Worm (Caenorhabditis elegans): ENCODE measurements around the gene C29F3.3.

C29F3.3 gene

DNA sequence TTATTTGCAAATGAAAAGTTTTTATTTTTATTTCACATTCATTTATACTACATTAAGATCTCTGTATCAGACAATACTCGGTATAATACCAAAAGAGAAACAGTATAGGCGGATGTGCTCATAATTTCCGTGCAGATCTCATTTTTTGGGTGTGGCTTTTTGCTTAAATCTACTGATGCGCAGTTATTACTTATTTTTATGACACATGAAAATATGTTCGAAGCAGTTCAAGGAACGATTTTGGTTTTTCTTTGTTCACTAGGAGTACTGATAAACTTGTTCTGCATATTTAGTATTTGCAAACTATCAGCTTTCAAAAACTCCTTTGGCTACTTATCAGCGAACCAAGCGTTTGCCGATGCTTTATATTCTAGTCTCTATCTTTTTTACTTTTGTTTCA lies 5.2 kb upstream of the C29F3.3 start, which contains the start of gene srx-58:
srx-58 (plus strand) TSS at position 301 of the 400 bp plus-strand sequence.
- TF ChIP-seq mdl-1 (tag; optimal IDR thresholded peaks at IDR 0.05) (no peak), ceh-16 (tag; optimal IDR thresholded peaks at IDR 0.05) (no peak), zag-1 (tag; optimal IDR thresholded peaks at IDR 0.05) (no peak), gmeb-1 (tag; optimal IDR thresholded peaks at IDR 0.05) (no peak), nhr-77 (tag; optimal IDR thresholded peaks at IDR 0.05) (no peak), F13H6.1 (tag; optimal IDR thresholded peaks at IDR 0.05) (no peak), nhr-10 (tag; optimal IDR thresholded peaks at IDR 0.05) (no peak), sem-4 (tag; optimal IDR thresholded peaks at IDR 0.05) (no peak), elt-1 (tag; optimal IDR thresholded peaks at IDR 0.05) (no peak), peb-1 (tag; optimal IDR thresholded peaks at IDR 0.05) (no peak), unc-55 (GFP tag; optimal IDR thresholded peaks at IDR 0.05) (no peak), unc-62 (GFP tag; optimal IDR thresholded peaks at IDR 0.05) (no peak), ZK546.5 (tag; optimal IDR thresholded peaks at IDR 0.05) (no peak), sma-9 (GFP tag; optimal IDR thresholded peaks at IDR 0.05) (no peak), sma-9 (tag; optimal IDR thresholded peaks at IDR 0.05) (no peak), aly-2 (tag; optimal IDR thresholded peaks at IDR 0.05) (no peak), nhr-11 (tag; optimal IDR thresholded peaks at IDR 0.05) (no peak), ama-1 (optimal IDR thresholded peaks at IDR 0.05) (no peak), ceh-82 (tag; optimal IDR thresholded peaks at IDR 0.05) (no peak), nhr-237 (tag; optimal IDR thresholded peaks at IDR 0.05) (no peak)

DNA sequence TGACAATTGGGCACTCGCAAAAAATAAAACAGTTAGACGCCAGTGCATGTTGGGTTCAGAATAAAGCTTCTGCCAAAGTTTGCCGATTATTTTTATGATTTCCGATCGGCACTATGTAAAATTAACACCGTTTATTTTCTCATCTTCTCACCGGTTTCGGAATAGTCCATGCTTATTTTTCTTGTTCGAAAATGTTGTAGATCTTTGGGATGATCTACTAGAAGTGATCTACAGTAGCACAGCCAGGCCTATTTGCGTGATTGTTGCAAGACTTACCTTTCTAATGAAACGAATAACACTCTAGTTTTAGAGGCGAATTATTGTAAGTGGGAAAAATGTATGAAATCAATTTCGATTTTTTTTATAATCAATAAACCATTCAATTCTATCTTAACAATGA lies 3.4 kb upstream of the C29F3.3 start, which contains the start of gene clec-231:
clec-231 (minus strand) TSS at position 101 of the 400 bp plus-strand sequence.
- TF ChIP-seq ZK546.5 (tag; optimal IDR thresholded peaks at IDR 0.05) (no peak), unc-39 (tag; optimal IDR thresholded peaks at IDR 0.05) (no peak), ama-1 (optimal IDR thresholded peaks at IDR 0.05) (no peak), crh-2 (tag; optimal IDR thresholded peaks at IDR 0.05) (no peak), F13H6.1 (tag; optimal IDR thresholded peaks at IDR 0.05) (no peak), elt-1 (tag; optimal IDR thresholded peaks at IDR 0.05) (no peak), lin-13 (GFP tag; optimal IDR thresholded peaks at IDR 0.05) (no peak), gmeb-1 (tag; optimal IDR thresholded peaks at IDR 0.05) (no peak), nhr-12 (tag; optimal IDR thresholded peaks at IDR 0.05) (no peak), Y55F3AM.14 (GFP tag; optimal IDR thresholded peaks at IDR 0.05) (no peak), ztf-4 (tag; optimal IDR thresholded peaks at IDR 0.05) (no peak), nhr-21 (tag; optimal IDR thresholded peaks at IDR 0.05) (no peak)

DNA sequence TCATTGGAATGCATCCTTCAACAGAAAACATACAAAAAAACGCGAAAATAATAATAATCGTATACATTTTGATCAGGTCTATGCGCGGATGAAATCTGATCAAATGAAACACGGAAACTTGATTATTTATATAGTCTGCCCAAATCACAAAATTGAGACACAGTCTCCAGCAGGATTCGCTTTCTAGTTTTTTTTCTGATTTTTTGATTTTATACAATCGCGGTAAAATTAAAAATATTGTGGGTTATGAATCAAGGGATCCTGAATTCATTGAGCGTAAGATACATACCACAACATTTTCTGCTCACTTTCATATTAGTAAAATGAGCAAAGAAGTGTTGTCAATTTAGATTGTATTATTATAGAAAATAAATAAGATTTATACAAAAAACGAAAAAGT lies 1.9 kb upstream of the C29F3.3 start, which contains the start of gene clec-230:
clec-230 (minus strand) TSS at position 101 of the 400 bp plus-strand sequence.
- TF ChIP-seq alr-1 (tag; optimal IDR thresholded peaks at IDR 0.05): no peak
- no peak for TF ChIP-seq mab-5 (tag; optimal IDR thresholded peaks at IDR 0.05)
- no peak for TF ChIP-seq zag-1 (tag; optimal IDR thresholded peaks at IDR 0.05)
- no peak for TF ChIP-seq F13H6.1 (tag; optimal IDR thresholded peaks at IDR 0.05)
- no peak for TF ChIP-seq lsy-2 (tag; optimal IDR thresholded peaks at IDR 0.05)
- no peak for TF ChIP-seq nhr-23 (tag; optimal IDR thresholded peaks at IDR 0.05)
- no peak for TF ChIP-seq nhr-129 (tag; optimal IDR thresholded peaks at IDR 0.05)

DNA sequence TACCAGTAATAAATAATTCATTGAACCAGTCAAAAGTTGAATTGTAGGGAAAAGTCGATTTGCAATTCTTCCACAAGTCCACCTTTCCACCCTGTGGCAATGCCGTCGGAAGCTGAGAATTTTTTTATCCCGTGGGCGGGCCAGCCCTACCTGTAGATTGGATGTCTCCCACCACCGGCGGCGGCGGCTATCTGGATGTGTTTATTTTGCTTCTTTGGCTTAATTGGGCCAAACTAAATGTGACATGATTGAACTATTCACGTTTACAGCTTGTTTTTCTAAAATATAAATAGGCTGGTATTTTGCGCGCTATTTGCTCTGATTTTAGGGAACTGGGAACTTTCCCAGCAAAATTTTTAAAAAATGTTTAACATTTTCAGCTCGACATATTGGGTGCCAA lies 2.7 kb downstream of the C29F3.3 start, which contains the start of gene wrt-8:
wrt-8 (minus strand) TSS at position 101 of the 400 bp plus-strand sequence.
- TF ChIP-seq blmp-1 (tag; optimal IDR thresholded peaks at IDR 0.05; ENCODE audit: insufficient read depth): no peak
- TF ChIP-seq egl-27 (tag; optimal IDR thresholded peaks at IDR 0.05): no peak
- TF ChIP-seq aly-2 (tag; optimal IDR thresholded peaks at IDR 0.05): no peak
- no peak for TF ChIP-seq lsy-2 (tag; optimal IDR thresholded peaks at IDR 0.05)
- no peak for TF ChIP-seq sma-3 (GFP tag; optimal IDR thresholded peaks at IDR 0.05)

DNA sequence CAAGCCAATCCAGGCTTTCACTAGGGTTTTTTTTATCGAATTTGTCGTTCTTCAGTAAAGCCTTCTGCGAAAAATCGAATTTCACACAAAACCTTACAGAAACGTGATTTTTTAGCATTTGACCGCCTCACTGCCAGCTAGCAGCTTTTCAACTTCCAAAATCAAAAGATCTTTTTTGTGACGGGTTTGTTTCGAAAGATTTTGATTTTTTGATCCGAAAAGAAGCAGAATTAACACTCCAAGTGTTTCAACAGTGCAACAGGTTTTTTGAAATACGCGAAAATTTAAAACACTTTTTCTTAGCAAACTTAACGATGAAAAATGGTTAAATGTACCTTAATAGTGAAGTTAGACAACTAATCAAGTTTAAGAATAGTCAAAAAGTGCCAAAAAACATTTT lies 5.8 kb downstream of the C29F3.3 start, which contains the start of gene clec-229:
clec-229 (minus strand) TSS at position 101 of the 400 bp plus-strand sequence.
- no peak for TF ChIP-seq lsy-2 (tag; optimal IDR thresholded peaks at IDR 0.05)

All from whole organism, L2 larva.